Fruit fly (Drosophila melanogaster): ENCODE results near the gene TfIIB.
A peak's percentile ranks its signal among the peaks of the same experiment; 100 is the strongest.

The TfIIB gene

DNA sequence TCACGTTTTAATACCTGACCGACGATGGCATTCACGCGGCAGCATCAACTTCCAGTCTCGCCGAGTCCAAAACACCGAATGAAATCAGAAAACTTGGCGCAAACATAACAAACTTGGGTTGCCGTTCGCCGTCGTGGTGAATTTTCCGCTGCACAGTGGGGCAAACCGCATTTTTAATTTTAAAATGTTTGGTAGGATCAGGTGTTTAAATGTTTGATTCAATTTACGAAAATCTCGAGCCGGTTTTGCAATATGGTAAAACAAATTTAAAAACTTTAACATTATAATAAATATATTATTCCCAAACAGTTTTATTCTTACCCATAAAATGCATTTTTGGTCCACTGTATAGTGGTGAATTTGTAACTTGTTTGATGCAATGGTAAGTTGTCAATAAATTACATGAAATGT is 43.1 kb downstream of the TfIIB start, which contains the start of gene RluA-1 (continued):
- TF ChIP-seq CG18011 (GFP tag; optimal IDR thresholded peaks at IDR 0.05): peak; percentile 92
- peak; percentile 90; the same call in 1 of the 2 replicates for TF ChIP-seq sisA (GFP tag; IDR thresholded peaks at IDR 0.05)
- TF ChIP-seq cwo (GFP tag; optimal IDR thresholded peaks at IDR 0.05): peak; percentile 98
- peak; percentile 97 for TF ChIP-seq CG3726 (GFP tag; IDR thresholded peaks at IDR 0.05)
- no peak for TF ChIP-seq CG42726 (GFP tag; IDR thresholded peaks at IDR 0.05; ENCODE audit: partially characterized antibody)
- TF ChIP-seq CG1832 (GFP tag; optimal IDR thresholded peaks at IDR 0.05): no peak
- TF ChIP-seq CrebB (tag; optimal IDR thresholded peaks at IDR 0.05): peak; percentile 99
- TF ChIP-seq Atf-2 (GFP tag; optimal IDR thresholded peaks at IDR 0.05): peak; percentile 95
- peak; percentile 99 for TF ChIP-seq CG12071 (GFP tag; optimal IDR thresholded peaks at IDR 0.05)
- TF ChIP-seq disco-r (GFP tag; optimal IDR thresholded peaks at IDR 0.05): peak; percentile 87
- TF ChIP-seq schlank (tag; optimal IDR thresholded peaks at IDR 0.05): peak; percentile 96
- peak in 1 of 2 experiments; percentile 96 for TF ChIP-seq eve (GFP tag; optimal IDR thresholded peaks at IDR 0.05)
- peak; percentile 91 for TF ChIP-seq CG10959 (GFP tag; IDR thresholded peaks at IDR 0.05)
- TF ChIP-seq Abd-B (GFP tag; optimal IDR thresholded peaks at IDR 0.05): peak; percentile 97
- peak; percentile 98 for TF ChIP-seq Rx (GFP tag; IDR thresholded peaks at IDR 0.05)
- TF ChIP-seq Ets65A (GFP tag): peak; percentile 98
- TF ChIP-seq CG14965 (GFP tag; optimal IDR thresholded peaks at IDR 0.05; ENCODE audit: borderline replicate concordance): peak; percentile 69
- TF ChIP-seq CG15601 (tag; optimal IDR thresholded peaks at IDR 0.05): peak; percentile 99
- peak; percentile 97 to 100 for TF ChIP-seq Hr51 (GFP tag; optimal IDR thresholded peaks at IDR 0.05)
- TF ChIP-seq chinmo (GFP tag; IDR thresholded peaks at IDR 0.05; ENCODE audit: partially characterized antibody): peak; percentile 73; the same call in 2 of the 4 replicates
- peak; percentile 99 for TF ChIP-seq peb (GFP tag; IDR thresholded peaks at IDR 0.05)
- peak; percentile 96 for TF ChIP-seq GATAe (GFP tag; conservative IDR thresholded peaks at IDR 0.05)
- TF ChIP-seq Deaf1 (tag; optimal IDR thresholded peaks at IDR 0.05): peak; percentile 91
- peak; percentile 89 for TF ChIP-seq CG30020 (tag; optimal IDR thresholded peaks at IDR 0.05)
- TF ChIP-seq CG6654 (GFP tag; optimal IDR thresholded peaks at IDR 0.05): peak; percentile 94
- TF ChIP-seq HLH54F (GFP tag; optimal IDR thresholded peaks at IDR 0.05): peak; percentile 92
- no peak for TF ChIP-seq Trl (optimal IDR thresholded peaks at IDR 0.05)
- peak; percentile 95 for TF ChIP-seq Trl (GFP tag; optimal IDR thresholded peaks at IDR 0.05)
- peak; percentile 92 for TF ChIP-seq Ets97D (GFP tag; optimal IDR thresholded peaks at IDR 0.05)
- TF ChIP-seq Eip74EF (GFP tag; optimal IDR thresholded peaks at IDR 0.05): peak in 1 of 2 experiments; percentile 99
- peak; percentile 55 for TF ChIP-seq Sry-δ (GFP tag; optimal IDR thresholded peaks at IDR 0.05)
- TF ChIP-seq Max (GFP tag; optimal IDR thresholded peaks at IDR 0.05): peak; percentile 99
- TF ChIP-seq CG13775 (GFP tag; optimal IDR thresholded peaks at IDR 0.05): peak; percentile 99
- no peak for TF ChIP-seq br (optimal IDR thresholded peaks at IDR 0.05)
- peak; percentile 98 for TF ChIP-seq CG31388 (GFP tag; optimal IDR thresholded peaks at IDR 0.05)
- TF ChIP-seq Dbx (GFP tag; IDR thresholded peaks at IDR 0.05): peak; percentile 90
- peak; percentile 96 for TF ChIP-seq Lim3 (GFP tag; IDR thresholded peaks at IDR 0.05)
- peak; percentile 99 for TF ChIP-seq CG10209 (GFP tag; optimal IDR thresholded peaks at IDR 0.05)
- TF ChIP-seq sqz (GFP tag; optimal IDR thresholded peaks at IDR 0.05): peak; percentile 99
- TF ChIP-seq CG8924 (tag; optimal IDR thresholded peaks at IDR 0.05): peak; percentile 100
- TF ChIP-seq scrt (GFP tag; optimal IDR thresholded peaks at IDR 0.05): peak; percentile 96
- TF ChIP-seq E2f2 (GFP tag; IDR thresholded peaks at IDR 0.05): peak; percentile 94

DNA sequence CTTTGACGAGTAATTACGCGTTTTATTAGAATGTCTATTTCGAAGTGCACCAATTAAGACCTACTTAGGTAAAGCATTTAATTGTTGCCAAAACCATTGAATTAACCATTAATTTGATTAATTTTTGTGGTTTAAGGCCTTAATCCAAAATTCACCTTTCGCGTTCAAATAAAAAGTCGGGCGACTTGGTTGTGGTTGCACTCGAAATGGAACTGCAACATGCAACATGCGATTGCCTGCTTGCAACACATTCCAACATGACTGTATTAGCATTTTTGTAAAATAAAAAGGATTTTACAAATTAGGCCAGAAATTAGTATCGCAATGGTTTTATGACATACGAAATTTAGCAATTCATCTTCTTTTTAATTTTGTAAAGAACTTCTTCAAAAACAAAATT is 43.7 kb downstream of the TfIIB start:
- TF ChIP-seq gem (tag; optimal IDR thresholded peaks at IDR 0.05) (no peak), run (tag; optimal IDR thresholded peaks at IDR 0.05) (no peak), CG2120 (GFP tag; optimal IDR thresholded peaks at IDR 0.05) (no peak), PHDP (tag; optimal IDR thresholded peaks at IDR 0.05) (no peak), CG5180 (GFP tag; optimal IDR thresholded peaks at IDR 0.05) (peak; percentile 91), tgo (GFP tag; IDR thresholded peaks at IDR 0.05) (no peak), Ptx1 (GFP tag; IDR thresholded peaks at IDR 0.05) (no peak)
